Fruit fly (Drosophila melanogaster) whole organism, embryonic: ENCODE measurements around the gene CG10702.

Experiments
- Abd-B ChIP-seq: fragments of 200-800 bp; sonication (Bioruptor generic); optimal IDR thresholded peaks from 2 replicates; lab custom pipeline; 2018; ENCODE audit warnings: missing biosample characterization, mild to moderate bottlenecking, missing genetic modification characterization, moderate library complexity
- CG10209 ChIP-seq: fragments of 200-800 bp; sonication (Bioruptor generic); optimal IDR thresholded peaks from 3 replicates; lab custom pipeline; 2017; ENCODE audit warnings: missing biosample characterization, mild to moderate bottlenecking, missing genetic modification characterization, missing genetic modification reagents
- CG10321 ChIP-seq: fragments of 200-800 bp; sonication (Bioruptor generic); IDR thresholded peaks from 2 replicates; pipeline ENCODE4 v1.3.6; 2022; ENCODE audit warnings: missing biosample characterization, missing genetic modification characterization
- CG10462 ChIP-seq: fragments of 200-800 bp; sonication (Bioruptor generic); optimal IDR thresholded peaks from 2 replicates; lab custom pipeline; 2016; ENCODE audit warnings: missing biosample characterization, missing genetic modification characterization
- CG12769 ChIP-seq: fragments of 200-800 bp; sonication (Bioruptor generic); optimal IDR thresholded peaks from 2 replicates; lab custom pipeline; 2019; ENCODE audit warnings: missing biosample characterization, mild to moderate bottlenecking, missing genetic modification characterization, moderate library complexity
- CG14860 ChIP-seq: fragments of 200-800 bp; sonication (Bioruptor generic); IDR thresholded peaks from 3 replicates; pipeline ENCODE4 v1.3.6; 2022; ENCODE audit warnings: missing biosample characterization, missing genetic modification characterization; ENCODE audit not compliant: partially characterized antibody
- CG15269 ChIP-seq: fragments of 200-800 bp; sonication (Bioruptor generic); optimal IDR thresholded peaks from 2 replicates; lab custom pipeline; 2018; ENCODE audit warnings: missing biosample characterization, mild to moderate bottlenecking, missing genetic modification characterization, moderate library complexity
- CG1647 ChIP-seq: fragments of 200-800 bp; sonication (Bioruptor generic); optimal IDR thresholded peaks from 3 replicates; lab custom pipeline; 2016; ENCODE audit warnings: missing biosample characterization, missing genetic modification characterization
- CG17361 ChIP-seq: fragments of 200-800 bp; sonication (Bioruptor generic); IDR thresholded peaks from 3 replicates; pipeline ENCODE4 v1.3.6; 2022; ENCODE audit warnings: missing biosample characterization, missing genetic modification characterization
- CG17385 ChIP-seq: fragments of 200-800 bp; sonication (Bioruptor generic); optimal IDR thresholded peaks from 3 replicates; lab custom pipeline; 2018; ENCODE audit warnings: missing biosample characterization, mild to moderate bottlenecking, missing genetic modification characterization
- CG18262 ChIP-seq: fragments of 200-800 bp; optimal IDR thresholded peaks from 3 replicates; lab custom pipeline; 2019; ENCODE audit warnings: missing biosample characterization, mild to moderate bottlenecking, missing genetic modification characterization, moderate library complexity
- CG32532 ChIP-seq: fragments of 200-800 bp; sonication (Bioruptor generic); IDR thresholded peaks from 2 replicates; pipeline ENCODE4 v1.3.6; 2022; ENCODE audit warnings: missing biosample characterization, missing genetic modification characterization
- CG3726 ChIP-seq: fragments of 200-800 bp; sonication (Bioruptor generic); IDR thresholded peaks from 3 replicates; pipeline ENCODE4, ENCODE4 v1.3.6; 2022; ENCODE audit warnings: missing biosample characterization, missing genetic modification characterization
- CG4707 ChIP-seq: fragments of 200-800 bp; sonication (Bioruptor generic); optimal IDR thresholded peaks from 2 replicates; lab custom pipeline; 2018; ENCODE audit warnings: missing biosample characterization, mild to moderate bottlenecking, missing genetic modification characterization, moderate library complexity
- CG4820 ChIP-seq: fragments of 200-800 bp; sonication (Bioruptor generic); optimal IDR thresholded peaks from 3 replicates; lab custom pipeline; 2016; ENCODE audit warnings: missing biosample characterization, missing genetic modification characterization
- CG7987 ChIP-seq: fragments of 200-800 bp; sonication (Bioruptor generic); optimal IDR thresholded peaks from 2 replicates; lab custom pipeline; 2018; ENCODE audit warnings: missing biosample characterization, mild to moderate bottlenecking, missing genetic modification characterization, moderate library complexity
- CG8290 ChIP-seq, 3 experiments: fragments of 200-800 bp; sonication (Bioruptor generic); optimal IDR thresholded peaks; 2 replicates each; lab custom pipeline; 2016 to 2019; ENCODE audit warnings: missing biosample characterization in 3 of 3, missing genetic modification characterization in 3 of 3, mild to moderate bottlenecking in 2 of 3, moderate library complexity in 1 of 3
- CG9797 ChIP-seq: fragments of 200-800 bp; sonication (Bioruptor generic); optimal IDR thresholded peaks from 3 replicates; lab custom pipeline; 2018; ENCODE audit warnings: missing biosample characterization, mild to moderate bottlenecking, missing genetic modification characterization
- Gug ChIP-seq: fragments of 200-800 bp; sonication (Bioruptor generic); IDR thresholded peaks from 4 replicates; pipeline ENCODE4 v1.3.6; 2022; ENCODE audit warnings: missing biosample characterization, missing genetic modification characterization
- HLH3B ChIP-seq: fragments of 200-800 bp; sonication (Bioruptor generic); IDR thresholded peaks from 2 replicates; pipeline ENCODE4 v1.3.6; 2022; ENCODE audit warnings: missing biosample characterization, missing genetic modification characterization
- Mad ChIP-seq: fragments of 200-800 bp; sonication (Bioruptor generic); optimal IDR thresholded peaks from 2 replicates; lab custom pipeline; 2016; ENCODE audit warnings: missing biosample characterization, missing genetic modification characterization
- Max ChIP-seq: fragments of 200-800 bp; sonication (Bioruptor generic); optimal IDR thresholded peaks from 2 replicates; lab custom pipeline; 2016; ENCODE audit warnings: missing biosample characterization, mild to moderate bottlenecking, missing genetic modification characterization
- Myb ChIP-seq: fragments of 200-800 bp; sonication (Bioruptor generic); optimal IDR thresholded peaks from 2 replicates; lab custom pipeline; 2016; ENCODE audit warnings: missing biosample characterization, missing genetic modification characterization
- NFAT ChIP-seq: fragments of 200-800 bp; sonication (Bioruptor generic); IDR thresholded peaks from 2 replicates; pipeline ENCODE4 v1.3.6; 2022; ENCODE audit warnings: missing biosample characterization, missing genetic modification characterization
- Neu2 ChIP-seq: fragments of 200-800 bp; sonication (Bioruptor generic); optimal IDR thresholded peaks from 3 replicates; lab custom pipeline; 2016; ENCODE audit warnings: missing biosample characterization, missing genetic modification characterization, borderline replicate concordance
- Trl ChIP-seq, 3 experiments: fragments of >200 bp in 2 of 3; fragments of 200-800 bp in 1 of 3; sonication (Bioruptor generic) in 1 of 3; optimal IDR thresholded peaks; 2 replicates in 1 of 3; 3 replicates in 2 of 3; lab custom pipeline; 2016 to 2017; ENCODE audit warnings: missing biosample characterization in 1 of 3, missing genetic modification characterization in 1 of 3
- bbx ChIP-seq: fragments of 200-800 bp; sonication (Bioruptor generic); IDR thresholded peaks from 2 replicates; pipeline ENCODE4 v1.3.6; 2022; ENCODE audit warnings: missing biosample characterization, missing genetic modification characterization; ENCODE audit not compliant: partially characterized antibody
- br ChIP-seq: fragments of >200 bp; optimal IDR thresholded peaks from 2 replicates; lab custom pipeline; 2017
- crp ChIP-seq, 2 experiments: fragments of 200-800 bp; sonication (Bioruptor generic); optimal IDR thresholded peaks; 2 replicates in 1 of 2; 3 replicates in 1 of 2; lab custom pipeline; 2017; ENCODE audit warnings: missing biosample characterization in 2 of 2, missing genetic modification characterization in 2 of 2, mild to moderate bottlenecking in 1 of 2, moderate library complexity in 1 of 2
- ewg ChIP-seq: fragments of 200-800 bp; sonication (Bioruptor generic); optimal IDR thresholded peaks from 3 replicates; lab custom pipeline; 2017; ENCODE audit warnings: mild to moderate bottlenecking, missing biosample characterization, missing genetic modification reagents, missing genetic modification characterization
- fd3F ChIP-seq: fragments of 200-800 bp; sonication (Bioruptor generic); optimal IDR thresholded peaks from 2 replicates; lab custom pipeline; 2018; ENCODE audit warnings: missing biosample characterization, mild to moderate bottlenecking, missing genetic modification characterization, moderate library complexity
- fd96Cb ChIP-seq: fragments of 200-800 bp; sonication (Bioruptor generic); optimal IDR thresholded peaks from 2 replicates; lab custom pipeline; 2018; ENCODE audit warnings: missing biosample characterization, mild to moderate bottlenecking, missing genetic modification characterization, moderate library complexity
- gce ChIP-seq: fragments of 200-800 bp; sonication (Bioruptor generic); IDR thresholded peaks from 3 replicates; pipeline ENCODE4 v1.3.6; 2022; ENCODE audit warnings: missing biosample characterization, missing genetic modification characterization
- gcm2 ChIP-seq: fragments of 200-800 bp; sonication (Bioruptor generic); optimal IDR thresholded peaks from 2 replicates; lab custom pipeline; 2016; ENCODE audit warnings: missing biosample characterization, missing genetic modification characterization
- ham ChIP-seq: fragments of 200-800 bp; sonication (Bioruptor generic); IDR thresholded peaks from 2 replicates; pipeline ENCODE4 v1.3.6; 2022; ENCODE audit warnings: missing biosample characterization, missing genetic modification characterization
- jigr1 ChIP-seq: fragments of 200-800 bp; sonication (Bioruptor generic); IDR thresholded peaks from 3 replicates; pipeline ENCODE4 v1.3.6; 2022; ENCODE audit warnings: missing biosample characterization, missing genetic modification characterization
- mld ChIP-seq: fragments of 200-800 bp; sonication (Bioruptor generic); IDR thresholded peaks from 3 replicates; pipeline ENCODE4 v1.3.6; 2022; ENCODE audit warnings: missing biosample characterization, missing genetic modification characterization; ENCODE audit not compliant: partially characterized antibody
- pb ChIP-seq: fragments of 200-800 bp; sonication (Bioruptor generic); optimal IDR thresholded peaks from 3 replicates; lab custom pipeline; 2016; ENCODE audit warnings: missing biosample characterization, missing genetic modification characterization
- peb ChIP-seq: fragments of 200-800 bp; sonication (Bioruptor generic); IDR thresholded peaks from 2 replicates; pipeline ENCODE4 v1.3.6; 2022; ENCODE audit warnings: missing biosample characterization, missing genetic modification characterization
- phol ChIP-seq: fragments of 200-800 bp; sonication (Bioruptor generic); optimal IDR thresholded peaks from 3 replicates; lab custom pipeline; 2018; ENCODE audit warnings: missing biosample characterization, mild to moderate bottlenecking, missing genetic modification characterization, moderate library complexity
- pros ChIP-seq: fragments of 200-800 bp; sonication (Bioruptor generic); optimal IDR thresholded peaks from 3 replicates; lab custom pipeline; 2019; ENCODE audit warnings: missing biosample characterization, mild to moderate bottlenecking, missing genetic modification characterization, moderate library complexity
- ro ChIP-seq: fragments of 200-800 bp; sonication (Bioruptor generic); IDR thresholded peaks from 2 replicates; pipeline ENCODE4 v1.3.6; 2022; ENCODE audit warnings: missing biosample characterization, missing genetic modification characterization
- sens-2 ChIP-seq: fragments of 200-800 bp; sonication (Bioruptor generic); IDR thresholded peaks from 2 replicates; pipeline ENCODE4 v1.3.6; 2022; ENCODE audit warnings: missing biosample characterization, missing genetic modification characterization
- sisA ChIP-seq: fragments of 200-800 bp; sonication (Bioruptor generic); IDR thresholded peaks from 2 replicates; pipeline ENCODE4 v1.3.6; 2022; ENCODE audit warnings: missing biosample characterization, missing genetic modification characterization
- slp2 ChIP-seq: fragments of 200-800 bp; sonication (Bioruptor generic); optimal IDR thresholded peaks from 2 replicates; lab custom pipeline; 2016; ENCODE audit warnings: missing biosample characterization, missing genetic modification characterization
- sob ChIP-seq: fragments of 200-800 bp; sonication (Bioruptor generic); IDR thresholded peaks from 2 replicates; pipeline ENCODE4 v1.3.6; 2022; ENCODE audit warnings: missing biosample characterization, missing genetic modification characterization
- sr ChIP-seq: fragments of 200-800 bp; sonication (Bioruptor generic); IDR thresholded peaks from 3 replicates; pipeline ENCODE4 v1.3.6; 2022; ENCODE audit warnings: missing biosample characterization, missing genetic modification characterization
- stwl ChIP-seq: fragments of 200-800 bp; sonication (Bioruptor generic); optimal IDR thresholded peaks from 3 replicates; lab custom pipeline; 2018; ENCODE audit warnings: missing biosample characterization, mild to moderate bottlenecking, missing genetic modification characterization, moderate library complexity
- zfh2 ChIP-seq: fragments of 200-800 bp; sonication (Bioruptor generic); optimal IDR thresholded peaks from 2 replicates; lab custom pipeline; 2016; ENCODE audit warnings: missing biosample characterization, missing genetic modification characterization

CG10702 gene

dm6 chr2L:19051534-19052100 is 18.0 kb downstream of the CG10702 start, which contains the start of gene Rpn3 (continued):
- peak; percentile 79 for TF ChIP-seq fd96Cb (tag; lab: Kevin White, UChicago)
- peak; percentile 63 for TF ChIP-seq NFAT (GFP tag; lab: Robert Waterston, UW)
- peak; percentile 84 for TF ChIP-seq sisA (GFP tag; lab: Robert Waterston, UW)
- peak; percentile 51; the same call in 1 of the 3 replicates for TF ChIP-seq jigr1 (GFP tag; lab: Robert Waterston, UW)
- peak; percentile 79 for TF ChIP-seq peb
- no peak for TF ChIP-seq CG9797 (GFP tag; lab: Kevin White, UChicago)
- peak; percentile 79 for TF ChIP-seq CG10462 (GFP tag; lab: Kevin White, UChicago)
- TF ChIP-seq Neu2 (GFP tag; lab: Kevin White, UChicago) = no peak
- peak; percentile 57; the same call in 3 of the 4 replicates for TF ChIP-seq Gug (GFP tag; lab: Robert Waterston, UW)
- peak; percentile 74 for TF ChIP-seq Mad (GFP tag; lab: Kevin White, UChicago)
- peak; percentile 61; the same call in 1 of the 2 replicates for TF ChIP-seq CG10321 (GFP tag; lab: Robert Waterston, UW)
- peak; percentile 29; the same call in 1 of the 3 replicates for TF ChIP-seq sr (GFP tag; lab: Robert Waterston, UW)
- peak; percentile 73 for TF ChIP-seq stwl (tag; lab: Kevin White, UChicago)
- TF ChIP-seq crp (GFP tag; optimal IDR thresholded peaks at IDR 0.05; lab: Kevin White, UChicago) = peak in 1 of 2 experiments; percentile 26
- peak; percentile 22 for TF ChIP-seq pb (GFP tag; lab: Kevin White, UChicago)
- TF ChIP-seq CG4707 (GFP tag; lab: Kevin White, UChicago) = no peak
- peak; percentile 78 for TF ChIP-seq CG15269
- TF ChIP-seq bbx (GFP tag; lab: Robert Waterston, UW) = peak; percentile 54; the same call in 1 of the 2 replicates
- peak; percentile 89 for TF ChIP-seq Max (GFP tag; lab: Kevin White, UChicago)
- TF ChIP-seq CG17361 (GFP tag; lab: Robert Waterston, UW) = peak; percentile 83
- TF ChIP-seq pros (GFP tag; lab: Kevin White, UChicago) = no peak
- TF ChIP-seq mld (GFP tag; lab: Robert Waterston, UW) = no peak
- peak; percentile 86 for TF ChIP-seq sob
- peak; percentile 73 for TF ChIP-seq slp2
- TF ChIP-seq sens-2 = peak; percentile 76; the same call in 1 of the 2 replicates
- TF ChIP-seq CG7987 = peak; percentile 15
- no peak for TF ChIP-seq Trl (optimal IDR thresholded peaks at IDR 0.05; lab: Kevin White, UChicago)
- TF ChIP-seq Trl (GFP tag; optimal IDR thresholded peaks at IDR 0.05; lab: Kevin White, UChicago) = peak; percentile 81
- 0 out of 3 replicates have a peak, but pooled peaks have one; percentile 33 for TF ChIP-seq gce (GFP tag; lab: Robert Waterston, UW)
- TF ChIP-seq ro = peak; percentile 69
- TF ChIP-seq ewg (GFP tag; lab: Kevin White, UChicago) = peak; percentile 59
- TF ChIP-seq CG12769 (tag; lab: Kevin White, UChicago) = no peak
- peak; percentile 85 for TF ChIP-seq CG18262
- peak; percentile 64 for TF ChIP-seq fd3F
- peak; percentile 77 for TF ChIP-seq zfh2 (GFP tag; lab: Kevin White, UChicago)
- peak; percentile 85 for TF ChIP-seq CG10209
- TF ChIP-seq ham (GFP tag; lab: Robert Waterston, UW) = no peak
- TF ChIP-seq CG32532 (GFP tag; lab: Robert Waterston, UW) = peak; percentile 88
- peak; percentile 73 for TF ChIP-seq Myb
- TF ChIP-seq CG4820 = peak; percentile 73
- peak; percentile 54 for TF ChIP-seq CG1647
- peak; percentile 97 for TF ChIP-seq CG17385 (GFP tag; lab: Kevin White, UChicago)
- peak; percentile 77 for TF ChIP-seq Abd-B (GFP tag; lab: Kevin White, UChicago)
- peak; percentile 47 for TF ChIP-seq gcm2 (GFP tag; lab: Kevin White, UChicago)
- TF ChIP-seq CG8290 (GFP tag; optimal IDR thresholded peaks at IDR 0.05; lab: Kevin White, UChicago) = peak; percentile 77
- no peak for TF ChIP-seq CG8290 (tag; optimal IDR thresholded peaks at IDR 0.05; lab: Kevin White, UChicago)
- no peak for TF ChIP-seq br (lab: Kevin White, UChicago)
- peak; percentile 88 for TF ChIP-seq phol
- peak; percentile 66; the same call in 2 of the 3 replicates for TF ChIP-seq CG14860 (GFP tag; lab: Robert Waterston, UW)
- TF ChIP-seq CG3726 = peak; percentile 54; the same call in 1 of the 3 replicates
- peak; percentile 82 for TF ChIP-seq HLH3B (GFP tag; lab: Robert Waterston, UW)
